Worm (Caenorhabditis elegans): Measurements from ENCODE around the gene F13H8.11.

DNA sequence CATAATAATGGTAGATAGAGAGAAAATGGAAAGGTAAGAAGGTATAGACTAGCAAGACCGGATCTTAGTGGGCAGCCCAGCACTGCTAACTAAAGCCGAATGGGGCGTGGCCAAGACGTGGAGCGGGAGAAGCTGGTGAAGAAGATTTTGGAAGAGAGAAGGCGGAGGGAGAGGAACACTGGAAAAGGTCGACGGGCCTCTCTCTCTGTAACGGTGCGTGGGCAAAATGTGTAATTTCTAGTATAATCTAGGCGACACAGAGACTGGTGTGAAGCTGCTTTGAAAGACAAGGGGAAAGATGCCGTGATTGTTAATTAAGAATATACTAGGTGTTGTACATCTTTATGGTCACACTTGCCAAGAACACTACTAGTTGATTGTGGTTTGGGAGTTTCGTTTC is 3.8 kb downstream of the F13H8.11 start, which contains the start of gene F13H8.5:
- TF ChIP-seq nhr-237 (tag; optimal IDR thresholded peaks at IDR 0.05) = no peak
- TF ChIP-seq nfya-1 (tag; optimal IDR thresholded peaks at IDR 0.05; ENCODE audit: insufficient read depth) = no peak
- no peak for TF ChIP-seq nhr-43 (tag; optimal IDR thresholded peaks at IDR 0.05; ENCODE audit: poor library complexity, severe bottlenecking)
- TF ChIP-seq nhr-11 (tag; optimal IDR thresholded peaks at IDR 0.05) = no peak
- no peak for TF ChIP-seq nhr-23 (tag; optimal IDR thresholded peaks at IDR 0.05)
- TF ChIP-seq unc-62 (GFP tag; optimal IDR thresholded peaks at IDR 0.05) = no peak
- no peak for TF ChIP-seq lin-15B (tag; optimal IDR thresholded peaks at IDR 0.05)
- no peak for TF ChIP-seq ceh-16 (tag; optimal IDR thresholded peaks at IDR 0.05)
- no peak for TF ChIP-seq mdl-1 (tag; optimal IDR thresholded peaks at IDR 0.05)
- no peak for TF ChIP-seq ama-1 (optimal IDR thresholded peaks at IDR 0.05)

Measured in whole organism, L3 larva.